Worm (Caenorhabditis elegans) whole organism, L4 larva: Measurements from ENCODE around the gene hacl-1.

Experiments used
- T20F7.1 ChIP-seq: fragments of 200-800 bp; sonication (Bioruptor generic); optimal IDR thresholded peaks from 2 replicates; lab custom pipeline; 2018; ENCODE audit warnings: mild to moderate bottlenecking, missing genetic modification characterization, missing compliant biosample characterization
- T26A8.4 ChIP-seq: fragments of 200-800 bp; sonication (Bioruptor generic); IDR thresholded peaks from 2 replicates; pipeline ENCODE4 v1.3.6; 2022; ENCODE audit warnings: missing genetic modification characterization, missing compliant biosample characterization
- Y48G9A.11 ChIP-seq: fragments of 200-800 bp; sonication (Bioruptor generic); IDR thresholded peaks from 2 replicates; pipeline ENCODE4 v1.3.6; 2022; ENCODE audit warnings: missing genetic modification reagents, missing genetic modification characterization, missing compliant biosample characterization
- Y5F2A.4 ChIP-seq: fragments of 200-800 bp; sonication (Bioruptor generic); optimal IDR thresholded peaks from 2 replicates; lab custom pipeline; 2018; ENCODE audit warnings: mild to moderate bottlenecking, missing genetic modification characterization, missing compliant biosample characterization
- Y75B8A.6 ChIP-seq: fragments of 200-800 bp; sonication (Bioruptor generic); IDR thresholded peaks from 2 replicates; pipeline ENCODE4 v1.3.6; 2022; ENCODE audit warnings: missing genetic modification reagents, missing genetic modification characterization, missing compliant biosample characterization
- ceh-28 ChIP-seq: fragments of 150-350 bp; optimal IDR thresholded peaks from 2 replicates; lab custom pipeline; 2014; ENCODE audit warnings: missing biosample characterization, missing genetic modification reagents, missing genetic modification characterization
- cey-2 ChIP-seq: sonication (generic microtip); optimal IDR thresholded peaks from 3 replicates; lab custom pipeline; 2017; ENCODE audit warnings: missing genetic modification characterization, mild to moderate bottlenecking, missing compliant biosample characterization, antibody characterized with exemption, borderline replicate concordance; ENCODE audit not compliant: insufficient read depth
- ctbp-1 ChIP-seq: fragments of 200-800 bp; sonication (Bioruptor generic); IDR thresholded peaks from 2 replicates; pipeline ENCODE4 v1.3.6; 2022; ENCODE audit warnings: missing genetic modification reagents, missing genetic modification characterization, missing compliant biosample characterization
- daf-12 ChIP-seq: fragments of 150-350 bp; optimal IDR thresholded peaks from 2 replicates; lab custom pipeline; 2014; ENCODE audit warnings: missing biosample characterization, missing genetic modification reagents, missing genetic modification characterization
- daf-16 ChIP-seq, 3 experiments: sonication (generic microtip); optimal IDR thresholded peaks; 2 replicates each; lab custom pipeline; 2016 to 2017; ENCODE audit warnings: missing genetic modification characterization in 3 of 3, missing genetic modification reagents in 3 of 3, mild to moderate bottlenecking in 2 of 3, missing compliant biosample characterization in 2 of 3, missing biosample characterization in 1 of 3, moderate library complexity in 1 of 3
- dmd-6 ChIP-seq: fragments of 200-800 bp; sonication (Bioruptor generic); IDR thresholded peaks from 2 replicates; pipeline ENCODE4 v1.3.6; 2022; ENCODE audit warnings: missing genetic modification reagents, missing genetic modification characterization, missing compliant biosample characterization
- duxl-1 ChIP-seq: sonication (generic microtip); optimal IDR thresholded peaks from 2 replicates; lab custom pipeline; 2016; ENCODE audit warnings: mild to moderate bottlenecking, missing genetic modification characterization, moderate library complexity, missing compliant biosample characterization; ENCODE audit not compliant: poor library complexity
- fkh-10 ChIP-seq: fragments of 150-350 bp; optimal IDR thresholded peaks from 2 replicates; lab custom pipeline; 2014; ENCODE audit warnings: missing biosample characterization, missing genetic modification reagents, missing genetic modification characterization
- fos-1 ChIP-seq: fragments of 150-350 bp; optimal IDR thresholded peaks from 2 replicates; lab custom pipeline; 2014; ENCODE audit warnings: missing biosample characterization, missing genetic modification characterization
- hlh-11 ChIP-seq: fragments of 200-800 bp; sonication (Bioruptor generic); optimal IDR thresholded peaks from 2 replicates; lab custom pipeline; 2018; ENCODE audit warnings: mild to moderate bottlenecking, missing genetic modification characterization, missing compliant biosample characterization
- jun-1 ChIP-seq: fragments of 150-350 bp; optimal IDR thresholded peaks from 2 replicates; lab custom pipeline; 2014; ENCODE audit warnings: missing biosample characterization, missing genetic modification reagents, missing genetic modification characterization
- lin-39 ChIP-seq: fragments of 150-350 bp; optimal IDR thresholded peaks from 2 replicates; lab custom pipeline; 2014; ENCODE audit warnings: missing biosample characterization, missing genetic modification reagents, missing genetic modification characterization
- lsy-2 ChIP-seq, 2 experiments: fragments of 150-350 bp in 1 of 2; sonication (generic microtip) in 1 of 2; optimal IDR thresholded peaks; 2 replicates each; lab custom pipeline; 2014 to 2017; ENCODE audit warnings: missing biosample characterization in 2 of 2, missing genetic modification characterization in 2 of 2
- mdl-1 ChIP-seq, 2 experiments: fragments of 150-350 bp in 1 of 2; sonication (generic microtip) in 1 of 2; optimal IDR thresholded peaks; 2 replicates each; lab custom pipeline; 2014 to 2017; ENCODE audit warnings: missing biosample characterization in 2 of 2, missing genetic modification characterization in 2 of 2
- mes-2 ChIP-seq: sonication (generic microtip); optimal IDR thresholded peaks from 2 replicates; lab custom pipeline; 2016; ENCODE audit warnings: missing genotype, mild to moderate bottlenecking, missing genetic modification characterization, missing compliant biosample characterization; ENCODE audit not compliant: poor library complexity, severe bottlenecking
- mxl-3 ChIP-seq: fragments of 200-800 bp; sonication (Bioruptor generic); optimal IDR thresholded peaks from 2 replicates; lab custom pipeline; 2018; ENCODE audit warnings: mild to moderate bottlenecking, missing genetic modification characterization, missing compliant biosample characterization
- nhr-10 ChIP-seq: fragments of 150-350 bp; optimal IDR thresholded peaks from 2 replicates; lab custom pipeline; 2014; ENCODE audit warnings: missing biosample characterization, missing genetic modification characterization
- nhr-25 ChIP-seq: sonication (generic microtip); optimal IDR thresholded peaks from 2 replicates; lab custom pipeline; 2017; ENCODE audit warnings: missing genetic modification characterization, mild to moderate bottlenecking, missing compliant biosample characterization, antibody characterized with exemption, moderate library complexity, borderline replicate concordance; ENCODE audit not compliant: insufficient read depth
- nhr-28 ChIP-seq: fragments of 150-350 bp; optimal IDR thresholded peaks from 2 replicates; lab custom pipeline; 2014; ENCODE audit warnings: missing biosample characterization, missing genetic modification characterization
- nhr-48 ChIP-seq: sonication (generic microtip); optimal IDR thresholded peaks from 2 replicates; lab custom pipeline; 2016; ENCODE audit warnings: mild to moderate bottlenecking, missing genetic modification characterization, missing compliant biosample characterization
- nhr-76 ChIP-seq: fragments of 150-350 bp; optimal IDR thresholded peaks from 2 replicates; lab custom pipeline; 2014; ENCODE audit warnings: missing biosample characterization, missing genetic modification characterization
- php-3 ChIP-seq: fragments of 200-800 bp; sonication (Bioruptor generic); IDR thresholded peaks from 2 replicates; pipeline ENCODE4 v1.3.6; 2022; ENCODE audit warnings: missing genetic modification reagents, missing genetic modification characterization, missing compliant biosample characterization
- pqm-1 ChIP-seq: sonication (generic microtip); optimal IDR thresholded peaks from 2 replicates; lab custom pipeline; 2017; ENCODE audit warnings: missing biosample characterization, missing genetic modification characterization
- skn-1 ChIP-seq: fragments of 150-350 bp; optimal IDR thresholded peaks from 2 replicates; lab custom pipeline; 2014; ENCODE audit warnings: missing biosample characterization, missing genetic modification characterization
- snpc-4 ChIP-seq: fragments of 150-350 bp; optimal IDR thresholded peaks from 2 replicates; lab custom pipeline; 2014; ENCODE audit warnings: missing biosample characterization, missing genetic modification characterization
- tag-97 ChIP-seq: fragments of 200-800 bp; sonication (Bioruptor generic); IDR thresholded peaks from 2 replicates; pipeline ENCODE4 v1.3.6; 2022; ENCODE audit warnings: missing genetic modification characterization, missing compliant biosample characterization
- tra-1 ChIP-seq: fragments of 200-800 bp; sonication (Bioruptor generic); IDR thresholded peaks from 2 replicates; pipeline ENCODE4 v1.3.6; 2022; ENCODE audit warnings: missing genetic modification reagents, missing genetic modification characterization, missing compliant biosample characterization
- unc-62 ChIP-seq, 3 experiments: fragments of 150-350 bp in 1 of 3; sonication (generic microtip); optimal IDR thresholded peaks in 2 of 3; peaks in 1 of 3; 1 replicate in 1 of 3; 2 replicates in 2 of 3; lab custom pipeline; 2014 to 2017; ENCODE audit warnings: missing biosample characterization in 3 of 3, missing genetic modification characterization in 3 of 3, missing genetic modification reagents in 3 of 3, missing genotype in 1 of 3
- vab-7 ChIP-seq: fragments of 200-800 bp; sonication (Bioruptor generic); IDR thresholded peaks from 2 replicates; pipeline ENCODE4 v1.3.6; 2022; ENCODE audit warnings: missing genetic modification reagents, missing genetic modification characterization, missing compliant biosample characterization
- ztf-11 ChIP-seq: fragments of 150-350 bp; optimal IDR thresholded peaks from 2 replicates; lab custom pipeline; 2014; ENCODE audit warnings: missing biosample characterization, missing genetic modification characterization
- ztf-7 ChIP-seq: fragments of 150-350 bp; optimal IDR thresholded peaks from 2 replicates; lab custom pipeline; 2014; ENCODE audit warnings: missing biosample characterization, missing genetic modification characterization

hacl-1 gene

DNA sequence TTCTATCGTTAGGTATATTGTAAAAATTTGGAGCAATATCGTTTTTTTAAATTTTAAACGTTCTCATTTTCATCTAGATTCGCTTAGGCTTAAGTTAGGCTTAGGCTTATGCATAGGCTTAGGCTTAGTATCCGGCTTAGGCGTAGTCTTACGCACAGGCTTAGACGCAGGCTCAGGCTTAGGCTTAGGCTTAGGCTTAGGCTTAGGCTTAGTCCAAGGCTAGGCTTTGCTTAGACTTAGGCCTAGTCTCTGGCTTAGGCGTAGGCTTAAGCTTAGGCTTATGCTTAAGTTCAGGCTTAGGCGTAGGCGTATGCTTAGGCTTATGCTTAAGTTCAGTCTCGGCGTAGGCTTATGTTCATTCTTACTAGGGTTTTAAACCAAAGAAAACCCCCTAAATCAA is 11.0 kb upstream of the hacl-1 start:
- TF ChIP-seq snpc-4 (tag; lab: Kevin White, UChicago): no peak
- TF ChIP-seq tra-1 (GFP tag; lab: Robert Waterston, UW): no peak
- TF ChIP-seq nhr-10 (tag; lab: Kevin White, UChicago): no peak

DNA sequence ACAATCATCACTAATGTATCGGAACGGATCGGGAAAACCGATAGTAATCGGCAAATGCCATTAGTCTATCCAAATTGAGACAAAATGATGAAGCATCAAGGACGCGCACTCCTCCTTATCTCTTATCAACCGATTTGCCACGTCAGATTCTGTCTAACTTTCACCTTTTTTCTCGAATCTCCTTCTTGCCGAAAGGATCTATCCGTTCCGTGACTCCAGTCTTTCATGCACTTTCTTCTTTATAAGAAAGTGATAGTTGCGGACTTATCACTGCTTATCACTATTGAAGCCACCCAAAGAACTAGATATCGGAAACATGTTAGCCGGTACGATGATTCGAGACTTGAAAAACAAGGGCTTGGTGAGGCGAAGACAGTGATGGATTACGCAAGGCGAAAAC is 9.2 kb upstream of the hacl-1 start:
- TF ChIP-seq ceh-28 (no peak), nhr-48 (tag; lab: Kevin White, UChicago) (peak; percentile 28), mdl-1 (tag; optimal IDR thresholded peaks at IDR 0.05; lab: Kevin White, UChicago) (peak in 1 of 2 experiments; percentile 54), fkh-10 (GFP tag; lab: Kevin White, UChicago) (no peak), nhr-25 (tag; lab: Kevin White, UChicago) (peak; percentile 6), mxl-3 (peak; percentile 68), nhr-28 (peak; percentile 86), hlh-11 (tag; lab: Kevin White, UChicago) (peak; percentile 51), T20F7.1 (GFP tag; lab: Kevin White, UChicago) (no peak)

DNA sequence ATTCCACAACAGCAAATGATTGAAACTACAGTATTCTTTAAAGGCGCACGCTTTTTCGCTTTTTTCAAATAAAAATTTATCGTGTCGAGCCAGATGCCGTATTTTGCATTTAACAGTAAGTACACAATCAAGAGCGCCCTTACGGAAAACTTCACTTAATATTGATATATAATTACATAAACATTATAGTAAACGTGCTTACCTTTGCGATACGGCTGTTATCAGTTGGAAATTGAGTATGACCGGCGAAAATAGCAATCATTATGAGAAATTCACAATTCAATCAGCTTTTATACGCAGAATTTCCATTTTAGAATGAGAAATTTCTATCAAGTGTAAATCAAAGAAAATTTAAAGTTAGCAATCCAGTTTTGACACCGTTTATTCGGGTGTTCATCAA is 7.4 kb upstream of the hacl-1 start, which contains the start of gene B0334.20:
Gene B0334.20, minus strand, starts transcription at position 262 of the 400 bp plus-strand sequence.
- TF ChIP-seq daf-16 (GFP tag; optimal IDR thresholded peaks at IDR 0.05; lab: Kevin White, UChicago) (no peak), daf-16 (tag; optimal IDR thresholded peaks at IDR 0.05; lab: Kevin White, UChicago) (peak; percentile 62), dmd-6 (GFP tag; lab: Robert Waterston, UW) (no peak), pqm-1 (tag; lab: Kevin White, UChicago) (peak; percentile 46), nhr-48 (tag; lab: Kevin White, UChicago) (no peak), php-3 (GFP tag; lab: Robert Waterston, UW) (peak; percentile 42; the same call in 1 of the 2 replicates), nhr-28 (peak; percentile 81)
- TF ChIP-seq, all 104 proteins: peak for 4

DNA sequence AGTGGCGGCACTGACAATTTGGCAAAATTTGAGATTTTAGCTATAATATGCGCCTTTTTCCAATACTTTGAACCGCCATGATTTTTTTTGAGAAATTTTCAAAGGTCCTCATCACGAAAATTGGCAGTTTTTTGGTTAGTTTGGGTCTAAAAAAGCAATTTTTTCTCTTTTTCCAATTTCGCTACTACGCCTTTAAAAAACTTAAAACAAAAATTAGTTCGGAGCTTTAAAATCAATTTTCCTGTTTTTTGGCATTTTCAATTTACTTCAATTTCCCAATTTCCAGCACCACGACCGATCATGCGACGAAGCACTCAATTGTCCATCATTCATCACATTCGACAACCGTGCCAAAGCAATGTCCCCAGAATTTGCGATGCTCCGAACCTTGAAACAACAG is 4.6 kb upstream of the hacl-1 start, which contains the start of gene B0334.5:
Gene B0334.5, plus strand, starts transcription at position 301 of the 400 bp plus-strand sequence.
- no peak for TF ChIP-seq lin-39 (tag; lab: Kevin White, UChicago)
- no peak for TF ChIP-seq mes-2 (tag; lab: Kevin White, UChicago)
- TF ChIP-seq unc-62 (GFP tag; optimal IDR thresholded peaks at IDR 0.05 in 1 of 2; lab: Kevin White, UChicago): peak in 1 of 2 experiments; percentile 81
- TF ChIP-seq unc-62 (tag; optimal IDR thresholded peaks at IDR 0.05; lab: Kevin White, UChicago): no peak
- TF ChIP-seq, all 104 proteins: peak for 1

DNA sequence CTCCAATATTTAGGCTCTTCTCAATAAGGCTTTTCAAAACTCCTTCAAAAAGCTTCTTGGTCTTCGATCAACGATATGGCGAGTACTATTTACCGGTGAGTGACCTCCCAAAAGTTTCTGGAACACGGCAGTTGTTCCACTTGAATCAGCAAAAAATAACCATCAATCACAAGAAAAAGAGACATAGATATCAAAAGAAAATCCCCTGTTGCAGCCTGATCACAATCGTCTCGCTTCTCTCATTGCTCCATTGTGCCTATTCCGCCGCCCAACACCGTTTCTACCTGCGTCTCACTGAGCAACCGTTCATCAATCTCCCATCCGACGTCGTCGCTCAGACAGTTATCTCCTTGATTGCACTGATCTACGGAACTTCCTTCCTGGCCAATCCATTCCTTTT is 4.0 kb upstream of the hacl-1 start, which contains the start of gene emc-5:
Gene emc-5, plus strand, starts transcription at position 14 of the 400 bp plus-strand sequence.
- TF ChIP-seq ztf-11 (tag; lab: Kevin White, UChicago) (no peak), daf-16 (GFP tag; optimal IDR thresholded peaks at IDR 0.05; lab: Kevin White, UChicago) (peak in 1 of 2 experiments; percentile 43), daf-16 (tag; optimal IDR thresholded peaks at IDR 0.05; lab: Kevin White, UChicago) (no peak), mes-2 (tag; lab: Kevin White, UChicago) (peak; percentile 29), lsy-2 (tag; optimal IDR thresholded peaks at IDR 0.05; lab: Kevin White, UChicago) (peak in 1 of 2 experiments; percentile 15), tag-97 (GFP tag; lab: Robert Waterston, UW) (no peak), duxl-1 (no peak)

DNA sequence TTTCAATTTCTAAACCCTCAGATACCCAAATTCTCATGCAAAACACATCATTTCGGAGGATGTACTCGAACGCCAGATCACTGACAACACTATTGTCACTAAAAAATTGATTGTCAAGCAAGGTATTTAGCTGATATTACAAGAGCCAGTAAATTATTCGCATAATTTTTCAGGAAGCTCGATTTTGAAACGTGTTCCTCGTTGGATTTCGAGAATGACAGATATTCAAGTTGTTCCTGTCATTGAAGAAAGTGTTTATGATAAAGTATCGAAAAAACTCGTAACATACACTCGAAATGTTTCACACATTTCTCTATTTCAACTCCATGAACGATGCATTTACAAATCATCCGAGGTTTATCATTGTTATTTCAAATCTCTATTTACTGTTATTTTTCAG is 3.0 kb upstream of the hacl-1 start:
- TF ChIP-seq T26A8.4 (GFP tag; lab: Robert Waterston, UW) (no peak), jun-1 (tag; lab: Kevin White, UChicago) (no peak), mes-2 (tag; lab: Kevin White, UChicago) (no peak)

DNA sequence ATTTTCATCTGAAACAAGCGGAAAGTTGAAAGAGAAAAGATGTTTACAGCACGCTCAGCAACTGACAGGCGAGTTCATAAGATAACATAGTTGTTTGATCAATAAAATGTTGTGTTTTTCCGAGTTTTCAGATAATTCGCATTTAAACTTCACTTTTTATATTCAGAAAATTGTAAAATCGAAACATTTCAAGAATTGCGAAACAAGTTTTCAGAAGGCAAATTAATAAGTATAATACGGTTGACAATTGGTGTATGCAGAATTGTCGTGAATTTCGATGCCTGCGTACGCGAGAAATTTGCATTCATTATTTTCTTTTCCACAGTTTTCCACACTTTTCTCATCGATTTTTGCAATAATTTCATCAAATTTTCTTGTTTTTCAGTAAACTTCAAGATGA is 2.5 kb upstream of the hacl-1 start, which contains the start of the genes ooc-3 and B0334.4:
Gene ooc-3, minus strand, starts transcription at position 15 of the 400 bp plus-strand sequence.
Gene B0334.4, plus strand, starts transcription at position 386 of the 400 bp plus-strand sequence.
- TF ChIP-seq mes-2 (tag; lab: Kevin White, UChicago) (peak; percentile 26), fos-1 (no peak), Y48G9A.11 (GFP tag; lab: Robert Waterston, UW) (no peak), hlh-11 (tag; lab: Kevin White, UChicago) (no peak), T20F7.1 (GFP tag; lab: Kevin White, UChicago) (no peak), ztf-7 (tag; lab: Kevin White, UChicago) (no peak), daf-16 (GFP tag; optimal IDR thresholded peaks at IDR 0.05; lab: Kevin White, UChicago) (no peak), daf-16 (tag; optimal IDR thresholded peaks at IDR 0.05; lab: Kevin White, UChicago) (peak; percentile 64), jun-1 (tag; lab: Kevin White, UChicago) (no peak), ctbp-1 (GFP tag; lab: Robert Waterston, UW) (no peak), nhr-76 (no peak), skn-1 (tag; lab: Kevin White, UChicago) (no peak), vab-7 (GFP tag; lab: Robert Waterston, UW) (no peak), Y75B8A.6 (GFP tag; lab: Robert Waterston, UW) (no peak), Y5F2A.4 (GFP tag; lab: Kevin White, UChicago) (no peak), daf-12 (tag; lab: Kevin White, UChicago) (no peak), cey-2 (tag; lab: Kevin White, UChicago) (no peak)
